Fruit fly (Drosophila melanogaster) S2 (cell line): Measurements from ENCODE around the gene sea.

Experiments used
- CG8478 ChIP-seq: fragments of >200 bp; optimal IDR thresholded peaks from 2 replicates; lab custom pipeline; 2018
- CTCF ChIP-seq, 2 experiments: fragments of >200 bp; optimal IDR thresholded peaks; 2 replicates each; lab custom pipeline; 2018

DNA sequence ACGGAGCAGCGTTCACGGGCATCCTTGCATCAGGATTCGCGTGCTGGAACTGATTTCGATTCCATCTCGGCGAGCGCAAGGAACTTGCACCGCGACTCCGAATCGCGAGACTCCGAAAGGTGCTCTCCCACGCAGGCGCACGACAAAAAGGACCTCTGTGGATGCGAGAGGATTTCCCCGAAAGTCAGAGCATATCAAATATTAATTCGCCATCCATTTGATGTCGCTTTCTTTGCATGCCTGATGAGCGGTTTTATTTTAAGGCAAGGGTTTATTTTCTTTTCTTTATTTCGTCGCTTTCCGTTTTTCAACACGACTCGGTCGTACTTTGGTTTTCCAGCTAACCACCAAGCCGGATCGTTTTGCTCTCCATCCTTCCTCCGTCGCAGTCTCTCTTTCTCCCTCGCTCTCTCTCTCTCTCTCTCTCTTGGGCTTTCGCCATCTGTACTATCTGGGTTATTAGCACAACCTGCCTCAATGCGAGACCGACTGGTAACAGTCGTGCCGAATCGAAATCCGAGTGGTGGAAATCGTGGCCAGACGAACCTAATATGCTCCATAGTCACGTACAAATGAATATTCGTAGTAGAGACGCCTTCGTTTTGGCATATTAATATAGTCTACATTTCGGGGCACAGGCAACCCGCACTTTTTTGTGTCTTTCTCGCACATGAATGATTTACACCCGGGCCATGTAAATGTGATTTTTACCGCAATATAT is 23.8 kb downstream of the sea start, which contains the start of gene dpr4:
- no peak for TF ChIP-seq CTCF (optimal IDR thresholded peaks at IDR 0.05; lab: Kevin White, UChicago)
- TF ChIP-seq CG8478, result no peak
